Worm (Caenorhabditis elegans): ENCODE results near the gene ZC513.2.

ce11 chrV:8069637-8070036, 15.4 kb downstream of the ZC513.2 start, which contains the start of gene str-143:
- TF ChIP-seq pax-1 (tag; optimal IDR thresholded peaks at IDR 0.05) (no peak), ceh-9 (tag; optimal IDR thresholded peaks at IDR 0.05) (no peak), nfya-1 (tag; optimal IDR thresholded peaks at IDR 0.05) (no peak), eyg-1 (tag; optimal IDR thresholded peaks at IDR 0.05) (no peak), fkh-6 (tag; optimal IDR thresholded peaks at IDR 0.05) (no peak), fkh-10 (GFP tag; optimal IDR thresholded peaks at IDR 0.05) (no peak), ama-1 (optimal IDR thresholded peaks at IDR 0.05) (no peak), ceh-45 (GFP tag; IDR thresholded peaks at IDR 0.05) (no peak), unc-42 (tag; optimal IDR thresholded peaks at IDR 0.05) (no peak), dmd-4 (tag; optimal IDR thresholded peaks at IDR 0.05; ENCODE audit: borderline replicate concordance) (no peak), che-1 (tag; optimal IDR thresholded peaks at IDR 0.05) (no peak), hlh-8 (tag; optimal IDR thresholded peaks at IDR 0.05) (no peak), C08G9.2 (tag; optimal IDR thresholded peaks at IDR 0.05) (no peak), K09A11.1 (tag; optimal IDR thresholded peaks at IDR 0.05; ENCODE audit: insufficient read depth) (no peak)
